Fruit fly (Drosophila melanogaster): ENCODE data around the gene CG8519.

- TF ChIP-seq CG18764 (GFP tag; optimal IDR thresholded peaks at IDR 0.05) (no peak), CG7963 (GFP tag; IDR thresholded peaks at IDR 0.05; ENCODE audit: partially characterized antibody) (no peak), CG17912 (GFP tag; optimal IDR thresholded peaks at IDR 0.05) (no peak), Atf3 (GFP tag; optimal IDR thresholded peaks at IDR 0.05) (no peak), tap (tag; optimal IDR thresholded peaks at IDR 0.05) (no peak), CG11093 (GFP tag; IDR thresholded peaks at IDR 0.05) (no peak), ind (GFP tag; optimal IDR thresholded peaks at IDR 0.05) (no peak), Hr78 (GFP tag; optimal IDR thresholded peaks at IDR 0.05) (no peak), CG15514 (GFP tag; optimal IDR thresholded peaks at IDR 0.05) (no peak), Xbp1 (GFP tag; optimal IDR thresholded peaks at IDR 0.05) (no peak), CG5245 (GFP tag; optimal IDR thresholded peaks at IDR 0.05) (no peak), CG8765 (GFP tag; IDR thresholded peaks at IDR 0.05) (no peak), Mrtf (GFP tag; IDR thresholded peaks at IDR 0.05) (no peak), CG1233 (GFP tag; optimal IDR thresholded peaks at IDR 0.05) (no peak)
These were observed 3.6 kb upstream of the CG8519 start for dm6 chr3L:6700962-6701477.

Measured in whole organism, embryonic.